Fruit fly (Drosophila melanogaster): ENCODE data around the gene CG3184.

dm6 chrX:6677826-6678489 is 10.6 kb downstream of the CG3184 start, which contains the start of gene Fum1:
- TF ChIP-seq psq (GFP tag; optimal IDR thresholded peaks at IDR 0.05) (no peak), dsf (GFP tag; optimal IDR thresholded peaks at IDR 0.05; ENCODE audit: borderline replicate concordance) (no peak), pan (optimal IDR thresholded peaks at IDR 0.05) (no peak), tai (GFP tag; optimal IDR thresholded peaks at IDR 0.05) (no peak), Abd-B (GFP tag; optimal IDR thresholded peaks at IDR 0.05) (no peak), Myc (optimal IDR thresholded peaks at IDR 0.05) (no peak), fru (GFP tag; optimal IDR thresholded peaks at IDR 0.05) (no peak)

All from whole organism, wandering third instar larva.